Worm (Caenorhabditis elegans): ENCODE measurements around the gene nspd-4.

Gene nspd-4

ce11 chrII:4891012-4891775 is 48.8 kb downstream of the nspd-4 start, which contains the start of gene gst-9 (continued):
- TF ChIP-seq F33H1.4 (GFP tag; IDR thresholded peaks at IDR 0.05) (no peak), gei-17 (GFP tag; optimal IDR thresholded peaks at IDR 0.05) (peak; percentile 14), T07F8.4 (tag; optimal IDR thresholded peaks at IDR 0.05) (no peak), madf-8 (GFP tag; conservative IDR thresholded peaks at IDR 0.05) (no peak), ztf-18 (tag; optimal IDR thresholded peaks at IDR 0.05) (no peak), unc-130 (GFP tag; optimal IDR thresholded peaks at IDR 0.05) (no peak), F10E7.11 (tag; optimal IDR thresholded peaks at IDR 0.05) (no peak), attf-3 (GFP tag; conservative IDR thresholded peaks at IDR 0.05) (no peak), nhr-80 (tag; optimal IDR thresholded peaks at IDR 0.05) (peak; percentile 40), snpc-1.3 (tag; optimal IDR thresholded peaks at IDR 0.05; ENCODE audit: insufficient read depth) (no peak), ceh-79 (tag; optimal IDR thresholded peaks at IDR 0.05) (peak; percentile 55), F55B11.4 (tag; optimal IDR thresholded peaks at IDR 0.05; ENCODE audit: borderline replicate concordance, insufficient read depth) (no peak), mxl-1 (tag; optimal IDR thresholded peaks at IDR 0.05) (no peak), let-607 (tag; optimal IDR thresholded peaks at IDR 0.05) (no peak), aptf-2 (GFP tag; conservative IDR thresholded peaks at IDR 0.05) (no peak), him-1 (tag; optimal IDR thresholded peaks at IDR 0.05) (no peak), ets-4 (GFP tag; optimal IDR thresholded peaks at IDR 0.05) (no peak), ceh-91 (GFP tag; IDR thresholded peaks at IDR 0.05) (no peak), Y79H2A.3 (GFP tag; conservative IDR thresholded peaks at IDR 0.05) (no peak), rpc-1 (optimal IDR thresholded peaks at IDR 0.05) (no peak), rpc-1 (tag; optimal IDR thresholded peaks at IDR 0.05) (no peak), lsl-1 (GFP tag; optimal IDR thresholded peaks at IDR 0.05) (peak; percentile 5), ztf-28 (GFP tag; IDR thresholded peaks at IDR 0.05) (no peak), ZK185.1 (tag; optimal IDR thresholded peaks at IDR 0.05; ENCODE audit: poor library complexity, severe bottlenecking) (peak; percentile 0), Y56A3A.18 (GFP tag; IDR thresholded peaks at IDR 0.05) (peak; percentile 76), C06A6.2 (GFP tag; conservative IDR thresholded peaks at IDR 0.05) (no peak; the same call in 1 of the 2 replicates), K11D2.4 (GFP tag; IDR thresholded peaks at IDR 0.05) (peak; percentile 68; the same call in 1 of the 2 replicates), ztf-26 (tag; optimal IDR thresholded peaks at IDR 0.05) (peak; percentile 46), fkh-3 (tag; optimal IDR thresholded peaks at IDR 0.05) (no peak), somi-1 (GFP tag; optimal IDR thresholded peaks at IDR 0.05) (no peak), ceh-27 (GFP tag; optimal IDR thresholded peaks at IDR 0.05) (no peak), nhr-27 (tag; optimal IDR thresholded peaks at IDR 0.05) (no peak), mel-28 (tag; optimal IDR thresholded peaks at IDR 0.05; ENCODE audit: borderline replicate concordance) (no peak), xnd-1 (tag; optimal IDR thresholded peaks at IDR 0.05) (no peak), die-1 (tag; optimal IDR thresholded peaks at IDR 0.05) (no peak), ama-1 (optimal IDR thresholded peaks at IDR 0.05) (peak; percentile 54), ama-1 (GFP tag; optimal IDR thresholded peaks at IDR 0.05) (no peak), sptf-2 (GFP tag; optimal IDR thresholded peaks at IDR 0.05) (no peak), F23B12.7 (tag; optimal IDR thresholded peaks at IDR 0.05; ENCODE audit: insufficient read depth) (no peak), nfya-1 (tag; optimal IDR thresholded peaks at IDR 0.05; ENCODE audit: borderline replicate concordance, insufficient read depth) (no peak), snpc-3.4 (tag; optimal IDR thresholded peaks at IDR 0.05) (no peak), hmg-1.2 (GFP tag; IDR thresholded peaks at IDR 0.05) (peak; percentile 36), aptf-3 (GFP tag; IDR thresholded peaks at IDR 0.05) (no peak), lag-1 (GFP tag; IDR thresholded peaks at IDR 0.05) (no peak), snpc-4 (GFP tag; optimal IDR thresholded peaks at IDR 0.05) (no peak), snpc-4 (tag; optimal IDR thresholded peaks at IDR 0.05) (peak in 2 of 4 experiments; percentile 4 to 16), egl-18 (GFP tag; IDR thresholded peaks at IDR 0.05) (no peak), ztf-22 (GFP tag; optimal IDR thresholded peaks at IDR 0.05) (peak; percentile 62)
